Fruit fly (Drosophila melanogaster) whole organism, wandering third instar larva: ENCODE measurements around the gene CG13786.

ENCODE experiments used
- Dfd ChIP-seq: fragments of >200 bp; optimal IDR thresholded peaks from 2 replicates; lab custom pipeline; 2017; ENCODE audit warnings: missing biosample characterization, missing genetic modification characterization
- HLH106 ChIP-seq: fragments of 200-800 bp; optimal IDR thresholded peaks from 3 replicates; lab custom pipeline; 2019; ENCODE audit warnings: missing biosample characterization, mild to moderate bottlenecking, missing genetic modification characterization, moderate library complexity
- Sp1 ChIP-seq: fragments of 200-800 bp; sonication (Bioruptor generic); optimal IDR thresholded peaks from 3 replicates; lab custom pipeline; 2019; ENCODE audit warnings: missing biosample characterization, mild to moderate bottlenecking, missing genetic modification characterization, moderate library complexity
- dl ChIP-seq, 2 experiments: fragments of 175-275, 200-275 bp in 1 of 2; fragments of 200-275 bp in 1 of 2; sonication (Bioruptor generic); optimal IDR thresholded peaks; lab custom pipeline; 2018; ENCODE audit warnings: mild to moderate bottlenecking in 2 of 2, missing biosample characterization in 2 of 2, missing genetic modification characterization in 2 of 2, moderate library complexity in 2 of 2; ENCODE audit not compliant: partially characterized antibody in 2 of 2, insufficient read depth in 1 of 2
- foxo ChIP-seq, 2 experiments: fragments of 200-800 bp; sonication (Bioruptor generic); optimal IDR thresholded peaks; 2 replicates in 1 of 2; 3 replicates in 1 of 2; lab custom pipeline; 2016 to 2017; ENCODE audit warnings: missing biosample characterization in 2 of 2, missing genetic modification characterization in 2 of 2
- fru ChIP-seq: fragments of 200-800 bp; sonication (Bioruptor generic); optimal IDR thresholded peaks from 3 replicates; lab custom pipeline; 2016; ENCODE audit warnings: missing biosample characterization, mild to moderate bottlenecking, missing genetic modification characterization

DNA sequence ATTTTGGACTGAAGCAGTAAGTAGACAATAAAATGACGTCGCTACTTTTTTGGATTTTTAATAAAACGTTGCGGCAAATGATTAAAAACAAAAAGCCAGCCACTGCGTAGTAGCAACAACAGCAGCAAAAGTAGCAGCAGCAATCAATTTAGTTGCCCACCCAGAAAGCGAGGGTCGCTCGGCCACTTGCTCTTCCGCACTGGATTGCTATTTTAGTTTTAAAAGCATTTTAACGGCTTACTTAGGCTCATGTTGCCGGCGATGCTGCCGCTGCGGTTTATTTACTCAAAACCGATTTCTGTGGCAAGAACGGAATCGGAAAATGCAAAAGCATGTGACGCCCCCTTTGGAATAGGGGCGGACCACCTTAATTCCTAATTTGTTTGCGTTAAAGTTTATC, 9.8 kb upstream of the CG13786 start:
- no peak for TF ChIP-seq fru (GFP tag; lab: Kevin White, UChicago)
- no peak for TF ChIP-seq HLH106
- no peak for TF ChIP-seq foxo (GFP tag; optimal IDR thresholded peaks at IDR 0.05; lab: Kevin White, UChicago)
- TF ChIP-seq Dfd (GFP tag; lab: Kevin White, UChicago): no peak
- TF ChIP-seq dl (GFP tag; optimal IDR thresholded peaks at IDR 0.05; lab: Kevin White, UChicago; ENCODE audit: insufficient read depth in 1 of 2, partially characterized antibody in 2 of 2): no peak
- TF ChIP-seq Sp1: no peak
